1 fruit fly cellular context compared by ENCODE assay signal in genomic region chr3R:9224807-9225206, dm6.
TF ChIP-seq lines count a peak whose summit lies in the region.

No protein-coding gene starts in this region.

TF ChIP-seq in whole organism, embryonic, 481 proteins besides CTCF, POLR2A, EP300 and RAD21 (continued from another document):
- TF ChIP-seq CG1792 (GFP tag; optimal IDR thresholded peaks at IDR 0.05; lab: Kevin White, UChicago): peak; percentile 26
- no peak for TF ChIP-seq luna (GFP tag; optimal IDR thresholded peaks at IDR 0.05; lab: Kevin White, UChicago)
- TF ChIP-seq sisA (GFP tag; IDR thresholded peaks at IDR 0.05; lab: Robert Waterston, UW): peak; percentile 75; the same call in 1 of the 2 replicates
- no peak for TF ChIP-seq GATAe (GFP tag; conservative IDR thresholded peaks at IDR 0.05; lab: Robert Waterston, UW)
